Worm (Caenorhabditis elegans) whole organism, young adult: ENCODE measurements around the gene Y57G11B.6.

Experiments
- F49E8.2 ChIP-seq: sonication (generic microtip); optimal IDR thresholded peaks from 3 replicates; lab custom pipeline; 2017; ENCODE audit warnings: missing genetic modification characterization, mild to moderate bottlenecking, missing compliant biosample characterization, antibody characterized with exemption, moderate library complexity; ENCODE audit not compliant: insufficient read depth
- F55B11.4 ChIP-seq: sonication (generic microtip); optimal IDR thresholded peaks from 2 replicates; lab custom pipeline; 2016; ENCODE audit warnings: missing compliant biosample characterization, missing genetic modification characterization, borderline replicate concordance; ENCODE audit not compliant: insufficient read depth
- K12H6.12 ChIP-seq: fragments of 200-800 bp; sonication (Bioruptor generic); optimal IDR thresholded peaks from 2 replicates; lab custom pipeline; 2018; ENCODE audit warnings: mild to moderate bottlenecking, missing genetic modification characterization, missing compliant biosample characterization
- Y53G8AR.9 ChIP-seq: fragments of 200-800 bp; sonication (Bioruptor generic); conservative IDR thresholded peaks from 2 replicates; pipeline ENCODE4 v1.3.6; 2022; ENCODE audit warnings: missing genetic modification reagents, missing genetic modification characterization, missing compliant biosample characterization
- ZK185.1 ChIP-seq: sonication (generic microtip); optimal IDR thresholded peaks from 2 replicates; lab custom pipeline; 2016; ENCODE audit warnings: mild to moderate bottlenecking, missing genetic modification characterization, missing compliant biosample characterization; ENCODE audit not compliant: poor library complexity, severe bottlenecking
- aptf-2 ChIP-seq: fragments of 200-800 bp; sonication (Bioruptor generic); conservative IDR thresholded peaks from 2 replicates; pipeline ENCODE4 v1.3.6; 2022; ENCODE audit warnings: missing genetic modification reagents, missing genetic modification characterization, missing compliant biosample characterization
- atf-7 ChIP-seq: sonication (generic microtip); optimal IDR thresholded peaks from 2 replicates; lab custom pipeline; 2017; ENCODE audit warnings: mild to moderate bottlenecking, missing genetic modification characterization, missing compliant biosample characterization
- attf-6 ChIP-seq: fragments of 200-800 bp; sonication (Bioruptor generic); IDR thresholded peaks from 2 replicates; pipeline ENCODE4 v1.3.6; 2022; ENCODE audit warnings: missing genetic modification reagents, missing genetic modification characterization, missing compliant biosample characterization
- ccch-3 ChIP-seq: fragments of 200-800 bp; sonication (Bioruptor generic); optimal IDR thresholded peaks from 2 replicates; lab custom pipeline; 2018; ENCODE audit warnings: mild to moderate bottlenecking, missing genetic modification characterization, missing compliant biosample characterization
- cebp-2 ChIP-seq: fragments of 200-800 bp; sonication (Bioruptor generic); IDR thresholded peaks from 2 replicates; pipeline ENCODE4 v1.3.6; 2022; ENCODE audit warnings: missing genetic modification characterization, missing compliant biosample characterization
- ceh-27 ChIP-seq: fragments of 200-800 bp; sonication (Bioruptor generic); optimal IDR thresholded peaks from 2 replicates; lab custom pipeline; 2018; ENCODE audit warnings: mild to moderate bottlenecking, missing genetic modification characterization, moderate library complexity, missing compliant biosample characterization
- ceh-40 ChIP-seq: fragments of 200-800 bp; sonication (Bioruptor generic); IDR thresholded peaks from 2 replicates; pipeline ENCODE4 v1.3.6; 2022; ENCODE audit warnings: missing genetic modification characterization, missing compliant biosample characterization
- egl-44 ChIP-seq: fragments of 200-800 bp; sonication (Bioruptor generic); IDR thresholded peaks from 2 replicates; pipeline ENCODE4 v1.3.6; 2022; ENCODE audit warnings: missing genetic modification reagents, missing genetic modification characterization, missing compliant biosample characterization
- fkh-3 ChIP-seq: sonication (generic microtip); optimal IDR thresholded peaks from 2 replicates; lab custom pipeline; 2016; ENCODE audit warnings: mild to moderate bottlenecking, missing genetic modification characterization, missing compliant biosample characterization
- hlh-26 ChIP-seq: fragments of 200-800 bp; sonication (Bioruptor generic); conservative IDR thresholded peaks from 2 replicates; pipeline ENCODE4 v1.3.6; 2022; ENCODE audit warnings: missing genetic modification reagents, missing genetic modification characterization, missing compliant biosample characterization
- hsf-1 ChIP-seq: fragments of 200-800 bp; sonication (Bioruptor generic); IDR thresholded peaks from 2 replicates; pipeline ENCODE4 v1.3.6; 2022; ENCODE audit warnings: missing genetic modification reagents, missing genetic modification characterization, missing compliant biosample characterization
- lsl-1 ChIP-seq: fragments of 200-800 bp; sonication (Bioruptor generic); optimal IDR thresholded peaks from 2 replicates; lab custom pipeline; 2018; ENCODE audit warnings: mild to moderate bottlenecking, missing genetic modification characterization, moderate library complexity, missing compliant biosample characterization
- madf-8 ChIP-seq: fragments of 200-800 bp; sonication (Bioruptor generic); conservative IDR thresholded peaks from 2 replicates; pipeline ENCODE4 v1.3.6; 2022; ENCODE audit warnings: missing genetic modification reagents, missing genetic modification characterization, missing compliant biosample characterization
- nhr-80 ChIP-seq: sonication (generic microtip); optimal IDR thresholded peaks from 2 replicates; lab custom pipeline; 2016; ENCODE audit warnings: missing genetic modification characterization, missing compliant biosample characterization
- rpc-1 ChIP-seq, 2 experiments: fragments of 150-350 bp in 1 of 2; sonication (generic microtip) in 1 of 2; optimal IDR thresholded peaks; 2 replicates each; lab custom pipeline; 2014 to 2018; ENCODE audit warnings: missing biosample characterization in 1 of 2, missing genetic modification characterization in 1 of 2, missing genetic modification reagents in 1 of 2, missing genotype in 1 of 2
- snpc-1.1 ChIP-seq: sonication (generic microtip); optimal IDR thresholded peaks from 2 replicates; lab custom pipeline; 2017; ENCODE audit warnings: missing genetic modification characterization, mild to moderate bottlenecking, missing compliant biosample characterization, antibody characterized with exemption, moderate library complexity, missing genotype, missing genetic modification reagents; ENCODE audit not compliant: insufficient read depth
- snpc-1.3 ChIP-seq: sonication (generic microtip); optimal IDR thresholded peaks from 2 replicates; lab custom pipeline; 2017; ENCODE audit warnings: missing genetic modification characterization, mild to moderate bottlenecking, missing compliant biosample characterization, antibody characterized with exemption, moderate library complexity, missing genotype, missing genetic modification reagents; ENCODE audit not compliant: insufficient read depth
- snpc-4 ChIP-seq, 5 experiments: fragments of 150-350 bp in 1 of 5; sonication (generic microtip) in 4 of 5; optimal IDR thresholded peaks; 2 replicates each; lab custom pipeline; 2014 to 2018; ENCODE audit warnings: missing genetic modification characterization in 5 of 5, missing biosample characterization in 3 of 5, antibody characterized with exemption in 2 of 5, mild to moderate bottlenecking in 2 of 5, missing compliant biosample characterization in 2 of 5, missing genotype in 2 of 5, moderate library complexity in 2 of 5, missing genetic modification reagents in 1 of 5
- sptf-2 ChIP-seq: fragments of 200-800 bp; sonication (Bioruptor generic); optimal IDR thresholded peaks from 2 replicates; lab custom pipeline; 2018; ENCODE audit warnings: mild to moderate bottlenecking, missing genetic modification characterization, missing compliant biosample characterization
- zfh-2 ChIP-seq: fragments of 200-800 bp; sonication (Bioruptor generic); conservative IDR thresholded peaks from 2 replicates; pipeline ENCODE4 v1.3.6; 2022; ENCODE audit warnings: missing genetic modification reagents, missing genetic modification characterization, missing compliant biosample characterization
- ztf-18 ChIP-seq: sonication (generic microtip); optimal IDR thresholded peaks from 2 replicates; lab custom pipeline; 2016; ENCODE audit warnings: missing genotype, mild to moderate bottlenecking, missing genetic modification characterization, missing compliant biosample characterization
- ztf-25 ChIP-seq: fragments of 200-800 bp; sonication (Bioruptor generic); IDR thresholded peaks from 2 replicates; pipeline ENCODE4 v1.3.6; 2022; ENCODE audit warnings: missing genetic modification reagents, missing genetic modification characterization, missing compliant biosample characterization
- ztf-28 ChIP-seq: fragments of 200-800 bp; sonication (Bioruptor generic); IDR thresholded peaks from 2 replicates; pipeline ENCODE4 v1.3.6; 2022; ENCODE audit warnings: missing genetic modification reagents, missing genetic modification characterization, missing compliant biosample characterization

Gene Y57G11B.6

DNA sequence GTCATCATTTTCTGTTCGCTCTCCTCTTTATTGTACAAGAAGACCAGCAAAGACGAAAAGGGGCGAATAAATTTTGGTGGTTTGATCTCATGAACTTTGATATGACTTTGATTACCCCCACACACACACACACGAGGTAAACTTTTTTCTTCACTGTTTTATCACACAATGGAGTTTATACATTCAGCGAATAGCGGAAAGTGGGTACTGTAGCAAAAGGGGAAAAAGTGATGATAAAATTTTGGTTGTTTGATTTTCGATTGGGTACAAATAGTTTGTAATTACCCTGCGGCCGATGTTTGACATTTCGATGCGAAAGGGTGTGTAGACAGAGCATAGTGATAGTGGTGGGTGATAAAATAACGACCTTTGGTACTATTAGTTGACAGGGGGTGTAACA is 39.6 kb upstream of the Y57G11B.6 start (continued):
- TF ChIP-seq atf-7, result peak; percentile 95

DNA sequence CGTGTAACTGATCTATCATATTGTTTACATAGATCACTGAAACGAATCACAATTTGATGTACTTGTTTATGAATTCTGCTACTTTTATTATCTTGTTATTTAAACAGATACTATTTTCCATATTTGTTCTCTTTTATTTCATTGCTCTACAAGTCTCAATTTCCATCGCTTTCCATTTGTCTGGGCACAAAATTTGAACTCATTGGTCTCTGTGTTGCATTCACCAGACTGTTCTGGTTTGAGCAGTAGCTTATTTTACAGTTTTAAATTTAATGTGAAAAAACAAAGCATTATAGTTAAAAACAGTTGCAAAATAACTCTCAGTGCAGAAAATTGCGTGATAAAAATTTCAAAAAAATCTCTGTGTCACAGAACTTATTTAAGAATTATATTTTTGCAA is 32.9 kb upstream of the Y57G11B.6 start:
- no peak for TF ChIP-seq snpc-1.3 (tag; lab: Kevin White, UChicago)
- TF ChIP-seq snpc-1.1 (tag; lab: Kevin White, UChicago), result no peak
- no peak for TF ChIP-seq ZK185.1 (tag; lab: Kevin White, UChicago)
- TF ChIP-seq ceh-27, result no peak
- no peak for TF ChIP-seq F55B11.4 (tag; lab: Kevin White, UChicago)
- no peak for TF ChIP-seq Y53G8AR.9 (GFP tag; lab: Robert Waterston, UW)
- no peak for TF ChIP-seq ccch-3
- TF ChIP-seq ztf-25 (GFP tag; lab: Robert Waterston, UW), result no peak

- TF ChIP-seq nhr-80 (tag; lab: Kevin White, UChicago) (no peak), F49E8.2 (no peak), madf-8 (GFP tag; lab: Robert Waterston, UW) (no peak), ztf-28 (GFP tag; lab: Robert Waterston, UW) (no peak), snpc-1.1 (tag; lab: Kevin White, UChicago) (peak; percentile 5), K12H6.12 (tag; lab: Kevin White, UChicago) (no peak), attf-6 (GFP tag; lab: Robert Waterston, UW) (peak; percentile 71), ceh-40 (GFP tag; lab: Robert Waterston, UW) (no peak), snpc-4 (GFP tag; optimal IDR thresholded peaks at IDR 0.05; lab: Kevin White, UChicago) (peak; percentile 64), snpc-4 (tag; optimal IDR thresholded peaks at IDR 0.05; lab: Kevin White, UChicago) (peak in 2 of 4 experiments; percentile 70 to 84)
These were observed 32.1 kb upstream of the Y57G11B.6 start for ce11 chrIV:14586759-14587158.

- TF ChIP-seq hsf-1 (GFP tag; lab: Robert Waterston, UW), result no peak
- no peak for TF ChIP-seq aptf-2 (GFP tag; lab: Robert Waterston, UW)
- TF ChIP-seq ztf-18 (tag; lab: Kevin White, UChicago), result no peak
- no peak for TF ChIP-seq zfh-2 (GFP tag; lab: Robert Waterston, UW)
- no peak for TF ChIP-seq rpc-1 (optimal IDR thresholded peaks at IDR 0.05; lab: Kevin White, UChicago)
- TF ChIP-seq rpc-1 (tag; optimal IDR thresholded peaks at IDR 0.05; lab: Kevin White, UChicago), result no peak
- no peak for TF ChIP-seq sptf-2 (GFP tag; lab: Kevin White, UChicago)
- no peak for TF ChIP-seq egl-44 (GFP tag; lab: Robert Waterston, UW)
- no peak for TF ChIP-seq cebp-2 (GFP tag; lab: Robert Waterston, UW)
- TF ChIP-seq fkh-3, result no peak
- no peak for TF ChIP-seq nhr-80 (tag; lab: Kevin White, UChicago)
- TF ChIP-seq ZK185.1 (tag; lab: Kevin White, UChicago), result no peak
- no peak for TF ChIP-seq lsl-1
These were observed 26.3 kb upstream of the Y57G11B.6 start, which contains the start of gene irld-18 for ce11 chrIV:14580939-14581338. TSS of gene irld-18 (minus strand) at chrIV:14581039.

- TF ChIP-seq hlh-26 (no peak), snpc-4 (GFP tag; optimal IDR thresholded peaks at IDR 0.05; lab: Kevin White, UChicago) (no peak), snpc-4 (tag; optimal IDR thresholded peaks at IDR 0.05; lab: Kevin White, UChicago) (peak in 1 of 4 experiments; percentile 52), attf-6 (GFP tag; lab: Robert Waterston, UW) (peak; percentile 40; the same call in 1 of the 2 replicates)
- TF ChIP-seq, all 124 proteins: peak for 2
These were observed 24.0 kb upstream of the Y57G11B.6 start, which contains the start of gene Y57G11B.8 for ce11 chrIV:14578650-14579193. TSS of gene Y57G11B.8 (minus strand) at chrIV:14578700.
